Worm (Caenorhabditis elegans) whole organism, L4/young adult: ENCODE measurements around the gene Y70G10A.3.

Source experiments
- W03F9.2 ChIP-seq: fragments of 150-350 bp; optimal IDR thresholded peaks from 2 replicates; lab custom pipeline; 2014; ENCODE audit warnings: missing biosample characterization, missing genetic modification characterization
- dao-5 ChIP-seq: sonication (generic microtip); optimal IDR thresholded peaks from 2 replicates; lab custom pipeline; 2016; ENCODE audit warnings: missing genotype, missing genetic modification characterization, moderate library complexity, missing compliant biosample characterization
- him-1 ChIP-seq: sonication (generic microtip); optimal IDR thresholded peaks from 2 replicates; lab custom pipeline; 2016; ENCODE audit warnings: missing genotype, missing genetic modification reagents, missing genetic modification characterization, missing compliant biosample characterization

ce11 chrIII:10261682-10262081 is 22.8 kb downstream of the Y70G10A.3 start, which contains the start of gene bbs-5:
- TF ChIP-seq W03F9.2 (tag; lab: Kevin White, UChicago) (no peak), dao-5 (tag; lab: Kevin White, UChicago) (no peak), him-1 (tag; lab: Kevin White, UChicago) (no peak)
